Comparison of ENCODE assay signal across 1 fruit fly cellular context in genomic region chr2L:14688922-14689711, dm6.
TF ChIP-seq lines count a peak whose summit lies in the region.

Gene osp (minus strand): TSS chr2L:14689340.

TF ChIP-seq in whole organism, embryonic, 481 proteins besides CTCF, POLR2A, EP300 and RAD21 (continued from another document and continues in another):
- TF ChIP-seq pros (GFP tag; optimal IDR thresholded peaks at IDR 0.05; lab: Kevin White, UChicago) (peak; percentile 39), H15 (GFP tag; IDR thresholded peaks at IDR 0.05; lab: Robert Waterston, UW) (peak; percentile 98), jumu (GFP tag; optimal IDR thresholded peaks at IDR 0.05; lab: Kevin White, UChicago) (peak; percentile 72), CG12236 (GFP tag; optimal IDR thresholded peaks at IDR 0.05; lab: Kevin White, UChicago) (peak; percentile 67), CG12744 (GFP tag; optimal IDR thresholded peaks at IDR 0.05; lab: Kevin White, UChicago) (peak; percentile 80), Nf-YB (GFP tag; optimal IDR thresholded peaks at IDR 0.05; lab: Kevin White, UChicago) (peak; percentile 90), gt (GFP tag; IDR thresholded peaks at IDR 0.05; lab: Robert Waterston, UW) (peak; percentile 95), gsb-n (tag; optimal IDR thresholded peaks at IDR 0.05; lab: Kevin White, UChicago) (peak; percentile 99), inv (GFP tag; IDR thresholded peaks at IDR 0.05; lab: Robert Waterston, UW; ENCODE audit: partially characterized antibody) (peak; percentile 10; the same call in 1 of the 2 replicates), Bteb2 (GFP tag; optimal IDR thresholded peaks at IDR 0.05; lab: Kevin White, UChicago) (peak; percentile 88), row (GFP tag; IDR thresholded peaks at IDR 0.05; lab: Robert Waterston, UW) (peak; percentile 100), CG14050 (GFP tag; IDR thresholded peaks at IDR 0.05; lab: Robert Waterston, UW) (peak; percentile 98), esg (GFP tag; conservative IDR thresholded peaks at IDR 0.05; lab: Robert Waterston, UW) (peak; percentile 98), sqz (GFP tag; optimal IDR thresholded peaks at IDR 0.05; lab: Kevin White, UChicago) (peak; percentile 97), TFAM (GFP tag; optimal IDR thresholded peaks at IDR 0.05; lab: Kevin White, UChicago) (peak; percentile 80), CG9817 (tag; optimal IDR thresholded peaks at IDR 0.05; lab: Kevin White, UChicago) (peak; percentile 97), kah (GFP tag; optimal IDR thresholded peaks at IDR 0.05; lab: Kevin White, UChicago) (peak; percentile 93), Nf-YA (GFP tag; IDR thresholded peaks at IDR 0.05; lab: Robert Waterston, UW) (peak; percentile 99), slp2 (GFP tag; optimal IDR thresholded peaks at IDR 0.05; lab: Kevin White, UChicago) (peak; percentile 47), CG16863 (GFP tag; optimal IDR thresholded peaks at IDR 0.05; lab: Kevin White, UChicago) (peak; percentile 76), Myb (GFP tag; optimal IDR thresholded peaks at IDR 0.05; lab: Kevin White, UChicago) (peak; percentile 45), grau (tag; optimal IDR thresholded peaks at IDR 0.05; lab: Kevin White, UChicago) (peak; percentile 99), E2f1 (GFP tag; IDR thresholded peaks at IDR 0.05; lab: Robert Waterston, UW) (peak; percentile 99), her (GFP tag; optimal IDR thresholded peaks at IDR 0.05; lab: Kevin White, UChicago) (peak; percentile 35), kay (GFP tag; optimal IDR thresholded peaks at IDR 0.05; lab: Kevin White, UChicago) (peak; percentile 96), CG10565 (GFP tag; optimal IDR thresholded peaks at IDR 0.05; lab: Kevin White, UChicago) (peak; percentile 87), Med (GFP tag; lab: Kevin White, UChicago) (peak; percentile 93), ken (GFP tag; IDR thresholded peaks at IDR 0.05; lab: Robert Waterston, UW) (peak; percentile 96), CG15011 (GFP tag; optimal IDR thresholded peaks at IDR 0.05; lab: Kevin White, UChicago) (peak; percentile 97), pnt (GFP tag; optimal IDR thresholded peaks at IDR 0.05; lab: Kevin White, UChicago) (peak; percentile 79), CG17186 (GFP tag; optimal IDR thresholded peaks at IDR 0.05; lab: Kevin White, UChicago) (peak; percentile 87), lov (optimal IDR thresholded peaks at IDR 0.05; lab: Kevin White, UChicago) (no peak), lov (GFP tag; IDR thresholded peaks at IDR 0.05; lab: Robert Waterston, UW) (peak; percentile 98), wek (GFP tag; optimal IDR thresholded peaks at IDR 0.05; lab: Kevin White, UChicago) (peak; percentile 84), ham (GFP tag; IDR thresholded peaks at IDR 0.05; lab: Robert Waterston, UW) (peak; percentile 85; the same call in 1 of the 2 replicates), nerfin-1 (tag; optimal IDR thresholded peaks at IDR 0.05; lab: Kevin White, UChicago) (peak; percentile 98), Fer2 (tag; optimal IDR thresholded peaks at IDR 0.05; lab: Kevin White, UChicago) (peak; percentile 97), CG7556 (GFP tag; optimal IDR thresholded peaks at IDR 0.05; lab: Kevin White, UChicago) (peak; percentile 98), Camta (GFP tag; optimal IDR thresholded peaks at IDR 0.05; lab: Kevin White, UChicago) (peak; percentile 79), gfzf (GFP tag; optimal IDR thresholded peaks at IDR 0.05; lab: Kevin White, UChicago) (peak; percentile 49), Gug (GFP tag; IDR thresholded peaks at IDR 0.05; lab: Robert Waterston, UW) (peak; percentile 84), toy (GFP tag; IDR thresholded peaks at IDR 0.05; lab: Robert Waterston, UW) (peak; percentile 95), CG6683 (GFP tag; optimal IDR thresholded peaks at IDR 0.05; lab: Kevin White, UChicago) (peak; percentile 97), ftz-f1 (GFP tag; optimal IDR thresholded peaks at IDR 0.05; lab: Kevin White, UChicago) (peak; percentile 68), ac (GFP tag; optimal IDR thresholded peaks at IDR 0.05; lab: Kevin White, UChicago) (peak; percentile 61), phol (tag; optimal IDR thresholded peaks at IDR 0.05; lab: Kevin White, UChicago) (peak; percentile 98), p53 (GFP tag; optimal IDR thresholded peaks at IDR 0.05; lab: Kevin White, UChicago) (peak; percentile 42), NK7.1 (GFP tag; optimal IDR thresholded peaks at IDR 0.05; lab: Kevin White, UChicago) (peak; percentile 72), Hey (tag; optimal IDR thresholded peaks at IDR 0.05; lab: Kevin White, UChicago) (peak; percentile 66), CG12104 (GFP tag; optimal IDR thresholded peaks at IDR 0.05; lab: Kevin White, UChicago) (peak; percentile 98), Eip74EF (GFP tag; optimal IDR thresholded peaks at IDR 0.05; lab: Kevin White, UChicago) (peak in 1 of 2 experiments; percentile 99), CG4854 (GFP tag; optimal IDR thresholded peaks at IDR 0.05; lab: Kevin White, UChicago) (peak; percentile 89), pita (GFP tag; optimal IDR thresholded peaks at IDR 0.05; lab: Kevin White, UChicago) (no peak), CG7839 (tag; optimal IDR thresholded peaks at IDR 0.05; lab: Kevin White, UChicago) (peak; percentile 100), eyg (GFP tag; optimal IDR thresholded peaks at IDR 0.05; lab: Kevin White, UChicago) (peak; percentile 30), CG3847 (GFP tag; IDR thresholded peaks at IDR 0.05; lab: Robert Waterston, UW) (peak; percentile 98), Atf6 (GFP tag; IDR thresholded peaks at IDR 0.05; lab: Robert Waterston, UW) (peak; percentile 99), Sry-δ (GFP tag; optimal IDR thresholded peaks at IDR 0.05; lab: Kevin White, UChicago) (peak; percentile 33), knrl (GFP tag; IDR thresholded peaks at IDR 0.05; lab: Robert Waterston, UW; ENCODE audit: partially characterized antibody) (peak; percentile 49; the same call in 1 of the 3 replicates), chm (GFP tag; IDR thresholded peaks at IDR 0.05; lab: Robert Waterston, UW) (peak; percentile 97), abd-A (tag; optimal IDR thresholded peaks at IDR 0.05; lab: Kevin White, UChicago) (peak; percentile 93), NC2β (GFP tag; optimal IDR thresholded peaks at IDR 0.05; lab: Kevin White, UChicago) (peak; percentile 77), CG15479 (GFP tag; optimal IDR thresholded peaks at IDR 0.05; lab: Kevin White, UChicago) (peak; percentile 45), Optix (GFP tag; IDR thresholded peaks at IDR 0.05; lab: Robert Waterston, UW) (peak; percentile 69; the same call in 2 of the 3 replicates), zen2 (GFP tag; IDR thresholded peaks at IDR 0.05; lab: Robert Waterston, UW; ENCODE audit: partially characterized antibody) (no peak), HmgD (GFP tag; optimal IDR thresholded peaks at IDR 0.05; lab: Kevin White, UChicago) (peak; percentile 53), hbn (GFP tag; IDR thresholded peaks at IDR 0.05; lab: Robert Waterston, UW; ENCODE audit: partially characterized antibody) (peak; percentile 16; the same call in 1 of the 2 replicates), CG18011 (GFP tag; optimal IDR thresholded peaks at IDR 0.05; lab: Kevin White, UChicago) (peak; percentile 86), MESR4 (GFP tag; optimal IDR thresholded peaks at IDR 0.05; lab: Kevin White, UChicago) (peak; percentile 56), CG1603 (tag; optimal IDR thresholded peaks at IDR 0.05; lab: Kevin White, UChicago) (peak; percentile 95), dpn (GFP tag; optimal IDR thresholded peaks at IDR 0.05; lab: Kevin White, UChicago) (peak; percentile 75 to 98), CG2116 (GFP tag; optimal IDR thresholded peaks at IDR 0.05; lab: Kevin White, UChicago) (peak; percentile 86), Neu2 (GFP tag; optimal IDR thresholded peaks at IDR 0.05; lab: Kevin White, UChicago; ENCODE audit: borderline replicate concordance) (no peak), nau (GFP tag; optimal IDR thresholded peaks at IDR 0.05; lab: Kevin White, UChicago) (peak; percentile 97), Oli (tag; optimal IDR thresholded peaks at IDR 0.05; lab: Kevin White, UChicago) (peak; percentile 98), bowl (GFP tag; IDR thresholded peaks at IDR 0.05; lab: Robert Waterston, UW) (peak; percentile 98), CG10979 (tag; optimal IDR thresholded peaks at IDR 0.05; lab: Kevin White, UChicago) (peak; percentile 99), wor (GFP tag; IDR thresholded peaks at IDR 0.05; lab: Robert Waterston, UW) (peak; percentile 97), CG10431 (GFP tag; optimal IDR thresholded peaks at IDR 0.05; lab: Kevin White, UChicago) (peak; percentile 84), CG3726 (GFP tag; IDR thresholded peaks at IDR 0.05; lab: Robert Waterston, UW) (peak; percentile 98), tio (GFP tag; optimal IDR thresholded peaks at IDR 0.05; lab: Kevin White, UChicago) (peak; percentile 89), BEAF-32 (GFP tag; optimal IDR thresholded peaks at IDR 0.05; lab: Kevin White, UChicago) (no peak), HLH54F (GFP tag; optimal IDR thresholded peaks at IDR 0.05; lab: Kevin White, UChicago) (peak; percentile 74), sc (optimal IDR thresholded peaks at IDR 0.05; lab: Kevin White, UChicago) (no peak), sc (GFP tag; optimal IDR thresholded peaks at IDR 0.05; lab: Kevin White, UChicago) (peak; percentile 95), bbx (GFP tag; IDR thresholded peaks at IDR 0.05; lab: Robert Waterston, UW; ENCODE audit: partially characterized antibody) (peak; percentile 68; the same call in 1 of the 2 replicates), vvl (GFP tag; IDR thresholded peaks at IDR 0.05; lab: Robert Waterston, UW) (peak; percentile 100), CG4424 (GFP tag; optimal IDR thresholded peaks at IDR 0.05; lab: Kevin White, UChicago) (peak; percentile 97), da (GFP tag; optimal IDR thresholded peaks at IDR 0.05; lab: Kevin White, UChicago) (peak; percentile 10), CG12071 (GFP tag; optimal IDR thresholded peaks at IDR 0.05; lab: Kevin White, UChicago) (peak; percentile 95), CG11093 (GFP tag; IDR thresholded peaks at IDR 0.05; lab: Robert Waterston, UW) (peak; percentile 97), CG10654 (GFP tag; optimal IDR thresholded peaks at IDR 0.05; lab: Kevin White, UChicago) (peak; percentile 97), CG1233 (GFP tag; optimal IDR thresholded peaks at IDR 0.05; lab: Kevin White, UChicago) (peak; percentile 98), zfh2 (GFP tag; optimal IDR thresholded peaks at IDR 0.05; lab: Kevin White, UChicago) (peak; percentile 76), Hr51 (GFP tag; optimal IDR thresholded peaks at IDR 0.05; lab: Kevin White, UChicago) (peak; percentile 80 to 99), CG7987 (GFP tag; optimal IDR thresholded peaks at IDR 0.05; lab: Kevin White, UChicago) (peak; percentile 92), B-H1 (GFP tag; IDR thresholded peaks at IDR 0.05; lab: Robert Waterston, UW) (peak; percentile 98), GATAe (GFP tag; conservative IDR thresholded peaks at IDR 0.05; lab: Robert Waterston, UW) (peak; percentile 96), ttk (GFP tag; IDR thresholded peaks at IDR 0.05; lab: Robert Waterston, UW) (peak; percentile 99), amos (GFP tag; IDR thresholded peaks at IDR 0.05; lab: Robert Waterston, UW; ENCODE audit: partially characterized antibody) (peak; percentile 58; the same call in 1 of the 2 replicates), CG8944 (GFP tag; optimal IDR thresholded peaks at IDR 0.05; lab: Kevin White, UChicago) (peak; percentile 42), MTF-1 (GFP tag; optimal IDR thresholded peaks at IDR 0.05; lab: Kevin White, UChicago; ENCODE audit: borderline replicate concordance) (peak; percentile 92), CG2712 (tag; optimal IDR thresholded peaks at IDR 0.05; lab: Kevin White, UChicago) (peak; percentile 100), CG9876 (GFP tag; optimal IDR thresholded peaks at IDR 0.05; lab: Kevin White, UChicago) (peak; percentile 32), CG11560 (tag; IDR thresholded peaks at IDR 0.05; lab: Robert Waterston, UW) (no peak; the same call in 1 of the 3 replicates), kni (GFP tag; optimal IDR thresholded peaks at IDR 0.05; lab: Kevin White, UChicago) (peak; percentile 40), sima (GFP tag; optimal IDR thresholded peaks at IDR 0.05; lab: Kevin White, UChicago) (peak; percentile 40), CG7357 (GFP tag; IDR thresholded peaks at IDR 0.05; lab: Robert Waterston, UW) (peak; percentile 93), jigr1 (GFP tag; IDR thresholded peaks at IDR 0.05; lab: Robert Waterston, UW) (peak; percentile 93), repo (GFP tag; optimal IDR thresholded peaks at IDR 0.05; lab: Kevin White, UChicago) (peak; percentile 59), CG12659 (GFP tag; optimal IDR thresholded peaks at IDR 0.05; lab: Kevin White, UChicago) (peak; percentile 99), Gsc (GFP tag; IDR thresholded peaks at IDR 0.05; lab: Robert Waterston, UW) (no peak), stc (GFP tag; IDR thresholded peaks at IDR 0.05; lab: Robert Waterston, UW) (peak; percentile 100), CoRest (tag; optimal IDR thresholded peaks at IDR 0.05; lab: Kevin White, UChicago) (peak; percentile 99), klu (GFP tag; IDR thresholded peaks at IDR 0.05; lab: Robert Waterston, UW) (peak; percentile 95), CG16779 (GFP tag; IDR thresholded peaks at IDR 0.05; lab: Robert Waterston, UW) (peak; percentile 94), Dbx (GFP tag; IDR thresholded peaks at IDR 0.05; lab: Robert Waterston, UW) (peak; percentile 99), B-H2 (GFP tag; optimal IDR thresholded peaks at IDR 0.05; lab: Kevin White, UChicago) (peak; percentile 77), CG6813 (GFP tag; optimal IDR thresholded peaks at IDR 0.05; lab: Kevin White, UChicago) (peak; percentile 97), cwo (GFP tag; optimal IDR thresholded peaks at IDR 0.05; lab: Kevin White, UChicago) (peak; percentile 96), CG2199 (GFP tag; IDR thresholded peaks at IDR 0.05; lab: Robert Waterston, UW) (peak; percentile 92), bsh (GFP tag; optimal IDR thresholded peaks at IDR 0.05; lab: Kevin White, UChicago) (peak; percentile 90 to 99), schlank (tag; optimal IDR thresholded peaks at IDR 0.05; lab: Kevin White, UChicago) (peak; percentile 94), pho (GFP tag; optimal IDR thresholded peaks at IDR 0.05; lab: Kevin White, UChicago) (peak; percentile 79), rib (GFP tag; IDR thresholded peaks at IDR 0.05; lab: Robert Waterston, UW) (peak; percentile 97), CG8290 (GFP tag; optimal IDR thresholded peaks at IDR 0.05; lab: Kevin White, UChicago) (peak; percentile 87), CG8290 (tag; optimal IDR thresholded peaks at IDR 0.05; lab: Kevin White, UChicago) (peak; percentile 76 to 89), scrt (GFP tag; optimal IDR thresholded peaks at IDR 0.05; lab: Kevin White, UChicago) (peak; percentile 95), Ptx1 (GFP tag; IDR thresholded peaks at IDR 0.05; lab: Robert Waterston, UW) (peak; percentile 99), Mes4 (GFP tag; optimal IDR thresholded peaks at IDR 0.05; lab: Kevin White, UChicago) (peak; percentile 69)
